Fruit fly (Drosophila melanogaster) whole organism, embryonic: Measurements from ENCODE around the gene CG14803.
A peak's percentile ranks its signal among the peaks of the same experiment; 100 is the strongest.

Source experiments
- Ada2b ChIP-seq: fragments of 200-800 bp; sonication (Bioruptor generic); IDR thresholded peaks from 2 replicates; pipeline ENCODE4 v1.3.6; 2022; ENCODE audit warnings: missing biosample characterization, missing genetic modification characterization
- Bgb ChIP-seq: fragments of 200-800 bp; sonication (Bioruptor generic); IDR thresholded peaks from 2 replicates; pipeline ENCODE4 v1.3.6; 2022; ENCODE audit warnings: missing biosample characterization, missing genetic modification characterization; ENCODE audit not compliant: partially characterized antibody
- CG10147 ChIP-seq: fragments of 200-800 bp; sonication (Bioruptor generic); optimal IDR thresholded peaks from 2 replicates; lab custom pipeline; 2019; ENCODE audit warnings: missing biosample characterization, mild to moderate bottlenecking, missing genetic modification characterization, moderate library complexity
- CG10274 ChIP-seq: fragments of 200-800 bp; sonication (Bioruptor generic); optimal IDR thresholded peaks from 3 replicates; lab custom pipeline; 2017; ENCODE audit warnings: missing biosample characterization, mild to moderate bottlenecking, missing genetic modification characterization
- CG10565 ChIP-seq: fragments of 200-800 bp; sonication (Bioruptor generic); optimal IDR thresholded peaks from 3 replicates; lab custom pipeline; 2016; ENCODE audit warnings: missing biosample characterization, mild to moderate bottlenecking, missing genetic modification characterization
- CG12769 ChIP-seq: fragments of 200-800 bp; sonication (Bioruptor generic); optimal IDR thresholded peaks from 2 replicates; lab custom pipeline; 2019; ENCODE audit warnings: missing biosample characterization, mild to moderate bottlenecking, missing genetic modification characterization, moderate library complexity
- CG13624 ChIP-seq: fragments of 200-800 bp; sonication (Bioruptor generic); optimal IDR thresholded peaks from 2 replicates; lab custom pipeline; 2016; ENCODE audit warnings: missing biosample characterization, missing genetic modification characterization
- CG13894 ChIP-seq: fragments of 200-800 bp; sonication (Bioruptor generic); optimal IDR thresholded peaks from 3 replicates; lab custom pipeline; 2018; ENCODE audit warnings: missing biosample characterization, mild to moderate bottlenecking, missing genetic modification characterization, moderate library complexity
- CG15073 ChIP-seq: fragments of 200-800 bp; sonication (Bioruptor generic); optimal IDR thresholded peaks from 2 replicates; lab custom pipeline; 2016; ENCODE audit warnings: missing biosample characterization, missing genetic modification characterization
- CG15269 ChIP-seq: fragments of 200-800 bp; sonication (Bioruptor generic); optimal IDR thresholded peaks from 2 replicates; lab custom pipeline; 2018; ENCODE audit warnings: missing biosample characterization, mild to moderate bottlenecking, missing genetic modification characterization, moderate library complexity
- CG15696 ChIP-seq: fragments of 200-800 bp; sonication (Bioruptor generic); optimal IDR thresholded peaks from 2 replicates; lab custom pipeline; 2019; ENCODE audit warnings: missing biosample characterization, mild to moderate bottlenecking, missing genetic modification characterization, moderate library complexity
- CG1603 ChIP-seq: fragments of 200-800 bp; sonication (Bioruptor generic); optimal IDR thresholded peaks from 2 replicates; lab custom pipeline; 2019; ENCODE audit warnings: missing biosample characterization, mild to moderate bottlenecking, missing genetic modification characterization, moderate library complexity
- CG3163 ChIP-seq: fragments of 200-800 bp; sonication (Bioruptor generic); optimal IDR thresholded peaks from 3 replicates; lab custom pipeline; 2016; ENCODE audit warnings: missing biosample characterization, missing genetic modification characterization
- CG43689 ChIP-seq: fragments of 200-800 bp; sonication (Bioruptor generic); IDR thresholded peaks from 2 replicates; pipeline ENCODE4 v1.3.6; 2022; ENCODE audit warnings: missing biosample characterization, missing genetic modification characterization
- CG4617 ChIP-seq: fragments of 200-800 bp; sonication (Bioruptor generic); optimal IDR thresholded peaks from 3 replicates; lab custom pipeline; 2016; ENCODE audit warnings: missing biosample characterization, missing genetic modification characterization, borderline replicate concordance
- CG7271 ChIP-seq: fragments of 200-800 bp; sonication (Bioruptor generic); optimal IDR thresholded peaks from 2 replicates; lab custom pipeline; 2018; ENCODE audit warnings: missing biosample characterization, mild to moderate bottlenecking, missing genetic modification characterization, moderate library complexity
- CG7357 ChIP-seq: fragments of 200-800 bp; sonication (Bioruptor generic); IDR thresholded peaks from 3 replicates; pipeline ENCODE4 v1.3.6; 2022; ENCODE audit warnings: missing biosample characterization, missing genetic modification characterization
- CG8359 ChIP-seq: fragments of 200-800 bp; sonication (Bioruptor generic); optimal IDR thresholded peaks from 2 replicates; lab custom pipeline; 2017; ENCODE audit warnings: missing biosample characterization, mild to moderate bottlenecking, missing genetic modification characterization, borderline replicate concordance
- CG9437 ChIP-seq: fragments of 200-800 bp; sonication (Bioruptor generic); optimal IDR thresholded peaks from 2 replicates; lab custom pipeline; 2018; ENCODE audit warnings: missing biosample characterization, mild to moderate bottlenecking, missing genetic modification characterization
- Fer3 ChIP-seq: fragments of 200-800 bp; sonication (Bioruptor generic); optimal IDR thresholded peaks from 2 replicates; lab custom pipeline; 2018; ENCODE audit warnings: missing biosample characterization, mild to moderate bottlenecking, missing genetic modification characterization, moderate library complexity
- Gsc ChIP-seq: fragments of 200-800 bp; sonication (Bioruptor generic); IDR thresholded peaks from 2 replicates; pipeline ENCODE4 v1.3.6; 2022; ENCODE audit warnings: missing biosample characterization, missing genetic modification characterization
- Hr78 ChIP-seq, 2 experiments: fragments of 200-800 bp in 1 of 2; fragments of >200 bp in 1 of 2; sonication (Bioruptor generic) in 1 of 2; optimal IDR thresholded peaks; 2 replicates each; lab custom pipeline; 2017 to 2019; ENCODE audit warnings: missing biosample characterization in 2 of 2, missing genetic modification characterization in 2 of 2, mild to moderate bottlenecking in 1 of 2, moderate library complexity in 1 of 2
- Med ChIP-seq: fragments of 200-800 bp; sonication (Bioruptor generic); peaks from one replicate; lab custom pipeline; 2016; ENCODE audit warnings: missing biosample characterization, missing genetic modification characterization, mild to moderate bottlenecking, inconsistent platforms, moderate library complexity
- Ptx1 ChIP-seq: fragments of 200-800 bp; sonication (Bioruptor generic); IDR thresholded peaks from 2 replicates; pipeline ENCODE4 v1.3.6; 2022; ENCODE audit warnings: missing biosample characterization, missing genetic modification characterization
- Scr ChIP-seq: fragments of 200-800 bp; sonication (Bioruptor generic); IDR thresholded peaks from 2 replicates; pipeline ENCODE4 v1.3.6; 2022; ENCODE audit warnings: missing biosample characterization, missing genetic modification characterization; ENCODE audit not compliant: partially characterized antibody
- Stat92E ChIP-seq, 3 experiments: fragments of >200 bp in 2 of 3; fragments of 200-800 bp in 1 of 3; sonication (Bioruptor generic) in 1 of 3; optimal IDR thresholded peaks; 2 replicates each; lab custom pipeline; 2017 to 2019; ENCODE audit warnings: missing biosample characterization in 3 of 3, missing genetic modification characterization in 3 of 3, mild to moderate bottlenecking in 1 of 3, moderate library complexity in 1 of 3
- abd-A ChIP-seq: fragments of 200-800 bp; sonication (Bioruptor generic); optimal IDR thresholded peaks from 3 replicates; lab custom pipeline; 2019; ENCODE audit warnings: missing biosample characterization, mild to moderate bottlenecking, missing genetic modification characterization, moderate library complexity
- bigmax ChIP-seq: fragments of 200-800 bp; sonication (Bioruptor generic); optimal IDR thresholded peaks from 2 replicates; lab custom pipeline; 2018; ENCODE audit warnings: missing biosample characterization, mild to moderate bottlenecking, missing genetic modification characterization
- bowl ChIP-seq: fragments of 200-800 bp; sonication (Bioruptor generic); IDR thresholded peaks from 2 replicates; pipeline ENCODE4 v1.3.6; 2022; ENCODE audit warnings: missing biosample characterization, missing genetic modification characterization
- br ChIP-seq: fragments of >200 bp; optimal IDR thresholded peaks from 2 replicates; lab custom pipeline; 2017
- chif ChIP-seq, 2 experiments: fragments of 200-800 bp; sonication (Bioruptor generic); optimal IDR thresholded peaks; 3 replicates each; lab custom pipeline; 2016; ENCODE audit warnings: missing biosample characterization in 2 of 2, missing genetic modification characterization in 2 of 2
- corto ChIP-seq: fragments of 200-800 bp; sonication (Bioruptor generic); optimal IDR thresholded peaks from 2 replicates; lab custom pipeline; 2016; ENCODE audit warnings: missing biosample characterization, mild to moderate bottlenecking, missing genetic modification characterization, moderate library complexity
- crol ChIP-seq: fragments of 200-800 bp; sonication (Bioruptor generic); IDR thresholded peaks from 2 replicates; pipeline ENCODE4 v1.3.6; 2022; ENCODE audit warnings: missing biosample characterization, missing genetic modification characterization
- exex ChIP-seq: fragments of 200-800 bp; sonication (Bioruptor generic); optimal IDR thresholded peaks from 4 replicates; lab custom pipeline; 2018; ENCODE audit warnings: missing biosample characterization, mild to moderate bottlenecking, missing genetic modification characterization, moderate library complexity
- gem ChIP-seq: fragments of 200-800 bp; sonication (Bioruptor generic); optimal IDR thresholded peaks from 2 replicates; lab custom pipeline; 2019; ENCODE audit warnings: missing biosample characterization, mild to moderate bottlenecking, missing genetic modification characterization, moderate library complexity
- insv ChIP-seq, 2 experiments: fragments of 200-800 bp; sonication (Bioruptor generic); optimal IDR thresholded peaks; 3 replicates each; lab custom pipeline; 2016 to 2018; ENCODE audit warnings: missing biosample characterization in 2 of 2, missing genetic modification characterization in 2 of 2
- lilli ChIP-seq: fragments of 200-800 bp; sonication (Bioruptor generic); optimal IDR thresholded peaks from 3 replicates; lab custom pipeline; 2016; ENCODE audit warnings: missing biosample characterization, missing genetic modification characterization
- lola ChIP-seq, 3 experiments: fragments of >200 bp in 2 of 3; fragments of 200-800 bp in 1 of 3; sonication (Bioruptor generic) in 1 of 3; optimal IDR thresholded peaks; 2 replicates each; lab custom pipeline; 2017 to 2019; ENCODE audit warnings: missing biosample characterization in 3 of 3, missing genetic modification characterization in 3 of 3, mild to moderate bottlenecking in 1 of 3, moderate library complexity in 1 of 3
- luna ChIP-seq: fragments of 200-800 bp; sonication (Bioruptor generic); optimal IDR thresholded peaks from 2 replicates; lab custom pipeline; 2016; ENCODE audit warnings: missing biosample characterization, missing genetic modification characterization
- pita ChIP-seq: fragments of 200-800 bp; sonication (Bioruptor generic); optimal IDR thresholded peaks from 2 replicates; lab custom pipeline; 2017; ENCODE audit warnings: missing biosample characterization, mild to moderate bottlenecking, missing genetic modification characterization
- pnt ChIP-seq: fragments of 200-800 bp; sonication (Bioruptor generic); optimal IDR thresholded peaks from 3 replicates; lab custom pipeline; 2016; ENCODE audit warnings: missing biosample characterization, missing genetic modification characterization
- seq ChIP-seq: fragments of 200-800 bp; sonication (Bioruptor generic); IDR thresholded peaks from 2 replicates; pipeline ENCODE4 v1.3.6; 2022; ENCODE audit warnings: missing biosample characterization, missing genetic modification characterization
- sima ChIP-seq: fragments of 200-800 bp; sonication (Bioruptor generic); optimal IDR thresholded peaks from 2 replicates; lab custom pipeline; 2016; ENCODE audit warnings: missing biosample characterization, missing genetic modification characterization
- stwl ChIP-seq: fragments of 200-800 bp; sonication (Bioruptor generic); optimal IDR thresholded peaks from 3 replicates; lab custom pipeline; 2018; ENCODE audit warnings: missing biosample characterization, mild to moderate bottlenecking, missing genetic modification characterization, moderate library complexity
- tin ChIP-seq: fragments of 200-800 bp; sonication (Bioruptor generic); optimal IDR thresholded peaks from 3 replicates; lab custom pipeline; 2016; ENCODE audit warnings: missing biosample characterization, missing genetic modification characterization
- twi ChIP-seq: fragments of 200-800 bp; optimal IDR thresholded peaks from 2 replicates; lab custom pipeline; 2019; ENCODE audit warnings: missing biosample characterization, mild to moderate bottlenecking, missing genetic modification characterization, moderate library complexity
- unpg ChIP-seq: fragments of 200-800 bp; sonication (Bioruptor generic); optimal IDR thresholded peaks from 3 replicates; lab custom pipeline; 2018; ENCODE audit warnings: missing biosample characterization, mild to moderate bottlenecking, missing genetic modification characterization, moderate library complexity
- vvl ChIP-seq: fragments of 200-800 bp; sonication (Bioruptor generic); IDR thresholded peaks from 2 replicates; pipeline ENCODE4 v1.3.6; 2022; ENCODE audit warnings: missing biosample characterization, missing genetic modification characterization
- zfh1 ChIP-seq: fragments of 200-800 bp; sonication (Bioruptor generic); IDR thresholded peaks from 3 replicates; pipeline ENCODE4 v1.3.6; 2022; ENCODE audit warnings: missing biosample characterization, missing genetic modification characterization

Gene CG14803

DNA sequence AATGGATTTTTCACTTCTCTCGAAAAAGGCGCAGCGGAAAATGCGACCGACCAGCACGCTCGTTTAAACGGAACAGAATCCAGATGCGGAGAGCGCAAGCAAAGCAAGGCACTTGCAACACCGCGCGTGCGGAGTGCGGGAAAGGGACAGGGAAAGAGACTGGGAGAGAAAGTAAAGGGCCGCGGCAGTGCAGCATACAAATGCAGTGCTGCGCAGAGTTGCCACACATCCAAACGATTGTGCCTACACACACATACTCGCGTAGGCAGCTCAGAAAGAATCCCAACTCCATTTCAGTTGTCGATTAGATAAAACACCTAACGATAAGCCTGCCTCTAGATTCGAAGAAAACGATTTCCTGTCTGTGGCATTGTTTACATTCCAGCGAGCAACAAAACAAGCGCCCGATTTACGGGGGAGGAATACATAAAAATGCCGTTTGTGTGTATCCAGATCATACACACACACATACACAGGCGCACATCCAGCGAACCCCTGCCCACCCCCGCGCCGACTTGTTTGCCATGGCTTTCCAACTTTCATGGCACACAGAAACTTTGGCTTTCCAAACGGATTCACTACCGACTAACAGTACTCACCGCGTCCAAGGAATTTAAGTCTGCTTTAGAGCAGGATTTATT, 30.9 kb downstream of the CG14803 start (continued):
- TF ChIP-seq Med (peak; percentile 74), CG10565 (no peak), tin (GFP tag; lab: Kevin White, UChicago) (no peak), exex (no peak), br (no peak), bigmax (GFP tag; lab: Kevin White, UChicago) (no peak), unpg (no peak), CG1603 (tag; lab: Kevin White, UChicago) (no peak), seq (GFP tag; lab: Robert Waterston, UW) (no peak), CG10147 (no peak), CG4617 (GFP tag; lab: Kevin White, UChicago) (peak; percentile 36), lilli (GFP tag; lab: Kevin White, UChicago) (no peak), Ada2b (no peak), sima (GFP tag; lab: Kevin White, UChicago) (no peak), Gsc (GFP tag; lab: Robert Waterston, UW) (no peak), stwl (tag; lab: Kevin White, UChicago) (peak; percentile 10), CG7357 (GFP tag; lab: Robert Waterston, UW) (no peak), CG13624 (GFP tag; lab: Kevin White, UChicago) (no peak), Hr78 (GFP tag; optimal IDR thresholded peaks at IDR 0.05; lab: Kevin White, UChicago) (no peak), chif (GFP tag; optimal IDR thresholded peaks at IDR 0.05; lab: Kevin White, UChicago) (no peak), Scr (GFP tag; lab: Robert Waterston, UW) (0 out of 2 replicates have a peak, but pooled peaks have one; percentile 21), Ptx1 (peak; percentile 23; the same call in 1 of the 2 replicates), pita (GFP tag; lab: Kevin White, UChicago) (no peak), bowl (no peak), pnt (GFP tag; lab: Kevin White, UChicago) (no peak), CG43689 (GFP tag; lab: Robert Waterston, UW) (no peak), luna (GFP tag; lab: Kevin White, UChicago) (no peak), CG7271 (tag; lab: Kevin White, UChicago) (no peak), Bgb (no peak; the same call in 1 of the 2 replicates), abd-A (tag; lab: Kevin White, UChicago) (peak; percentile 43), CG15073 (GFP tag; lab: Kevin White, UChicago) (no peak), CG13894 (no peak), CG9437 (GFP tag; lab: Kevin White, UChicago) (no peak), twi (tag; lab: Kevin White, UChicago) (peak; percentile 15), gem (tag; lab: Kevin White, UChicago) (no peak), insv (GFP tag; optimal IDR thresholded peaks at IDR 0.05; lab: Kevin White, UChicago) (peak in 1 of 2 experiments; percentile 22), CG15269 (no peak), Fer3 (tag; lab: Kevin White, UChicago) (no peak), CG8359 (peak; percentile 21), CG12769 (tag; lab: Kevin White, UChicago) (peak; percentile 81), corto (GFP tag; lab: Kevin White, UChicago) (no peak), crol (GFP tag; lab: Robert Waterston, UW) (peak; percentile 87), lola (GFP tag; optimal IDR thresholded peaks at IDR 0.05; lab: Kevin White, UChicago) (no peak), Stat92E (GFP tag; optimal IDR thresholded peaks at IDR 0.05; lab: Kevin White, UChicago) (peak in 1 of 3 experiments; percentile 61), zfh1 (GFP tag; lab: Robert Waterston, UW) (no peak), CG3163 (GFP tag; lab: Kevin White, UChicago) (peak; percentile 9), vvl (GFP tag; lab: Robert Waterston, UW) (peak; percentile 17; the same call in 1 of the 2 replicates), CG15696 (tag; lab: Kevin White, UChicago) (no peak), CG10274 (GFP tag; lab: Kevin White, UChicago) (no peak)
